Worm (Caenorhabditis elegans) whole organism, young adult: ENCODE results near the gene nhr-272.

Experiments
- B0019.2 ChIP-seq: fragments of 200-800 bp; sonication (Bioruptor generic); conservative IDR thresholded peaks from 2 replicates; pipeline ENCODE4 v1.3.6; 2022; ENCODE audit warnings: missing genetic modification reagents, missing genetic modification characterization, missing compliant biosample characterization
- B0336.3 ChIP-seq: fragments of 200-800 bp; sonication (Bioruptor generic); IDR thresholded peaks from 2 replicates; pipeline ENCODE4 v1.3.6; 2022; ENCODE audit warnings: missing genetic modification characterization, missing compliant biosample characterization
- C17E4.6 ChIP-seq: fragments of 200-800 bp; sonication (Bioruptor generic); IDR thresholded peaks from 2 replicates; pipeline ENCODE4 v1.3.6; 2022; ENCODE audit warnings: missing genetic modification reagents, missing genetic modification characterization, missing compliant biosample characterization
- F10E7.11 ChIP-seq: sonication (generic microtip); optimal IDR thresholded peaks from 2 replicates; lab custom pipeline; 2017; ENCODE audit warnings: mild to moderate bottlenecking, missing genetic modification characterization, moderate library complexity, missing compliant biosample characterization
- F23B12.7 ChIP-seq: sonication (generic microtip); optimal IDR thresholded peaks from 2 replicates; lab custom pipeline; 2017; ENCODE audit warnings: missing genetic modification characterization, mild to moderate bottlenecking, missing compliant biosample characterization, antibody characterized with exemption, moderate library complexity; ENCODE audit not compliant: insufficient read depth
- F33H1.4 ChIP-seq: fragments of 200-800 bp; sonication (Bioruptor generic); IDR thresholded peaks from 2 replicates; pipeline ENCODE4 v1.3.6; 2022; ENCODE audit warnings: missing genetic modification reagents, missing genetic modification characterization, missing compliant biosample characterization
- F39B2.1 ChIP-seq: fragments of 200-800 bp; sonication (Bioruptor generic); IDR thresholded peaks from 2 replicates; pipeline ENCODE4 v1.3.6; 2022; ENCODE audit warnings: missing genetic modification reagents, missing genetic modification characterization, missing compliant biosample characterization
- K11D2.4 ChIP-seq: fragments of 200-800 bp; sonication (Bioruptor generic); IDR thresholded peaks from 2 replicates; pipeline ENCODE4 v1.3.6; 2022; ENCODE audit warnings: missing genetic modification reagents, missing genetic modification characterization, missing compliant biosample characterization
- K12H6.12 ChIP-seq: fragments of 200-800 bp; sonication (Bioruptor generic); optimal IDR thresholded peaks from 2 replicates; lab custom pipeline; 2018; ENCODE audit warnings: mild to moderate bottlenecking, missing genetic modification characterization, missing compliant biosample characterization
- Y53F4B.3 ChIP-seq: fragments of 200-800 bp; sonication (Bioruptor generic); IDR thresholded peaks from 2 replicates; pipeline ENCODE4 v1.3.6; 2022; ENCODE audit warnings: missing genetic modification reagents, missing genetic modification characterization, missing compliant biosample characterization
- Y56A3A.18 ChIP-seq: fragments of 200-800 bp; sonication (Bioruptor generic); IDR thresholded peaks from 2 replicates; pipeline ENCODE4 v1.3.6; 2022; ENCODE audit warnings: missing genetic modification reagents, missing genetic modification characterization, missing compliant biosample characterization
- ama-1 ChIP-seq, 3 experiments: fragments of 150-350 bp in 1 of 3; sonication (generic microtip) in 2 of 3; optimal IDR thresholded peaks; 2 replicates each; lab custom pipeline; 2014 to 2018; ENCODE audit warnings: missing biosample characterization in 2 of 3, missing genetic modification characterization in 2 of 3, missing genetic modification reagents in 2 of 3
- cebp-1 ChIP-seq, 2 experiments: fragments of 200-800 bp in 1 of 2; sonication (Bioruptor generic) in 1 of 2; sonication (generic microtip) in 1 of 2; IDR thresholded peaks in 1 of 2; optimal IDR thresholded peaks in 1 of 2; 2 replicates each; pipeline versions ENCODE4 v1.3.6 to Lab custom; 2017 to 2022; ENCODE audit warnings: missing compliant biosample characterization in 2 of 2, missing genetic modification characterization in 2 of 2, mild to moderate bottlenecking in 1 of 2, missing genetic modification reagents in 1 of 2, moderate library complexity in 1 of 2
- cebp-2 ChIP-seq: fragments of 200-800 bp; sonication (Bioruptor generic); IDR thresholded peaks from 2 replicates; pipeline ENCODE4 v1.3.6; 2022; ENCODE audit warnings: missing genetic modification characterization, missing compliant biosample characterization
- ceh-40 ChIP-seq: fragments of 200-800 bp; sonication (Bioruptor generic); IDR thresholded peaks from 2 replicates; pipeline ENCODE4 v1.3.6; 2022; ENCODE audit warnings: missing genetic modification characterization, missing compliant biosample characterization
- ceh-91 ChIP-seq: fragments of 200-800 bp; sonication (Bioruptor generic); IDR thresholded peaks from 2 replicates; pipeline ENCODE4 v1.3.6; 2022; ENCODE audit warnings: missing genetic modification reagents, missing genetic modification characterization, missing compliant biosample characterization
- ekl-4 ChIP-seq: fragments of 200-800 bp; sonication (Bioruptor generic); IDR thresholded peaks from 2 replicates; pipeline ENCODE4 v1.3.6; 2022; ENCODE audit warnings: missing genetic modification reagents, missing genetic modification characterization, missing compliant biosample characterization
- hlh-12 ChIP-seq: sonication (generic microtip); optimal IDR thresholded peaks from 2 replicates; lab custom pipeline; 2016; ENCODE audit warnings: missing genetic modification characterization, missing compliant biosample characterization
- hlh-26 ChIP-seq: fragments of 200-800 bp; sonication (Bioruptor generic); conservative IDR thresholded peaks from 2 replicates; pipeline ENCODE4 v1.3.6; 2022; ENCODE audit warnings: missing genetic modification reagents, missing genetic modification characterization, missing compliant biosample characterization
- hsf-1 ChIP-seq: fragments of 200-800 bp; sonication (Bioruptor generic); IDR thresholded peaks from 2 replicates; pipeline ENCODE4 v1.3.6; 2022; ENCODE audit warnings: missing genetic modification reagents, missing genetic modification characterization, missing compliant biosample characterization
- lin-40 ChIP-seq: sonication (generic microtip); optimal IDR thresholded peaks from 2 replicates; lab custom pipeline; 2016; ENCODE audit warnings: missing genetic modification characterization, mild to moderate bottlenecking, missing compliant biosample characterization, missing genotype, missing genetic modification reagents
- lin-54 ChIP-seq: fragments of 200-800 bp; sonication (Bioruptor generic); optimal IDR thresholded peaks from 2 replicates; lab custom pipeline; 2018; ENCODE audit warnings: mild to moderate bottlenecking, missing genetic modification characterization, missing compliant biosample characterization
- lsl-1 ChIP-seq: fragments of 200-800 bp; sonication (Bioruptor generic); optimal IDR thresholded peaks from 2 replicates; lab custom pipeline; 2018; ENCODE audit warnings: mild to moderate bottlenecking, missing genetic modification characterization, moderate library complexity, missing compliant biosample characterization
- nfya-1 ChIP-seq: sonication (generic microtip); optimal IDR thresholded peaks from 2 replicates; lab custom pipeline; 2017; ENCODE audit warnings: antibody characterized with exemption, missing compliant biosample characterization, missing genetic modification characterization, borderline replicate concordance; ENCODE audit not compliant: insufficient read depth
- nhr-179 ChIP-seq: sonication (generic microtip); optimal IDR thresholded peaks from 2 replicates; lab custom pipeline; 2016; ENCODE audit warnings: mild to moderate bottlenecking, missing genetic modification characterization, missing compliant biosample characterization
- nhr-80 ChIP-seq: sonication (generic microtip); optimal IDR thresholded peaks from 2 replicates; lab custom pipeline; 2016; ENCODE audit warnings: missing genetic modification characterization, missing compliant biosample characterization
- pbrm-1 ChIP-seq: fragments of 200-800 bp; sonication (Bioruptor generic); IDR thresholded peaks from 2 replicates; pipeline ENCODE4 v1.3.6; 2022; ENCODE audit warnings: missing genetic modification reagents, missing genetic modification characterization, missing compliant biosample characterization
- rpc-1 ChIP-seq, 2 experiments: fragments of 150-350 bp in 1 of 2; sonication (generic microtip) in 1 of 2; optimal IDR thresholded peaks; 2 replicates each; lab custom pipeline; 2014 to 2018; ENCODE audit warnings: missing biosample characterization in 1 of 2, missing genetic modification characterization in 1 of 2, missing genetic modification reagents in 1 of 2, missing genotype in 1 of 2
- sdz-38 ChIP-seq: sonication (generic microtip); optimal IDR thresholded peaks from 2 replicates; lab custom pipeline; 2016; ENCODE audit warnings: missing genotype, missing genetic modification characterization, missing compliant biosample characterization
- snpc-4 ChIP-seq, 5 experiments: fragments of 150-350 bp in 1 of 5; sonication (generic microtip) in 4 of 5; optimal IDR thresholded peaks; 2 replicates each; lab custom pipeline; 2014 to 2018; ENCODE audit warnings: missing genetic modification characterization in 5 of 5, missing biosample characterization in 3 of 5, antibody characterized with exemption in 2 of 5, mild to moderate bottlenecking in 2 of 5, missing compliant biosample characterization in 2 of 5, missing genotype in 2 of 5, moderate library complexity in 2 of 5, missing genetic modification reagents in 1 of 5
- tbp1 ChIP-seq: fragments of 200-800 bp; sonication (Bioruptor generic); optimal IDR thresholded peaks from 2 replicates; lab custom pipeline; 2018; ENCODE audit warnings: mild to moderate bottlenecking, missing genetic modification characterization, missing compliant biosample characterization
- tbx-9 ChIP-seq: sonication (generic microtip); optimal IDR thresholded peaks from 2 replicates; lab custom pipeline; 2016; ENCODE audit warnings: borderline replicate concordance, missing genetic modification characterization, inconsistent platforms, missing compliant biosample characterization
- zfh-2 ChIP-seq: fragments of 200-800 bp; sonication (Bioruptor generic); conservative IDR thresholded peaks from 2 replicates; pipeline ENCODE4 v1.3.6; 2022; ENCODE audit warnings: missing genetic modification reagents, missing genetic modification characterization, missing compliant biosample characterization
- ztf-26 ChIP-seq: sonication (generic microtip); optimal IDR thresholded peaks from 2 replicates; lab custom pipeline; 2017; ENCODE audit warnings: missing genetic modification characterization, missing compliant biosample characterization

The nhr-272 gene

ce11 chrX:12667804-12668511 is 36.7 kb downstream of the nhr-272 start, which contains the start of gene nhr-17:
Gene nhr-17 (minus strand): TSS chrX:12667854.
- peak; percentile 22 for TF ChIP-seq tbp1 (GFP tag; lab: Kevin White, UChicago)
- 0 out of 2 replicates have a peak, but pooled peaks have one; percentile 43 for TF ChIP-seq cebp-2 (GFP tag; lab: Robert Waterston, UW)
- TF ChIP-seq pbrm-1, result no peak
- TF ChIP-seq ceh-40, result no peak
- no peak for TF ChIP-seq B0019.2
- TF ChIP-seq ekl-4, result no peak
- TF ChIP-seq Y56A3A.18 (GFP tag; lab: Robert Waterston, UW), result no peak
- no peak for TF ChIP-seq Y53F4B.3
- TF ChIP-seq F39B2.1 (GFP tag; lab: Robert Waterston, UW), result no peak
- no peak for TF ChIP-seq lin-54 (GFP tag; lab: Kevin White, UChicago)
- no peak for TF ChIP-seq B0336.3
- TF ChIP-seq cebp-1 (GFP tag; IDR thresholded peaks at IDR 0.05; lab: Robert Waterston, UW), result no peak
- TF ChIP-seq cebp-1 (tag; optimal IDR thresholded peaks at IDR 0.05; lab: Kevin White, UChicago), result peak; percentile 56
- no peak for TF ChIP-seq tbx-9 (tag; lab: Kevin White, UChicago)
- no peak for TF ChIP-seq ceh-91 (GFP tag; lab: Robert Waterston, UW)
- no peak for TF ChIP-seq K12H6.12 (tag; lab: Kevin White, UChicago)
- TF ChIP-seq nhr-179 (tag; lab: Kevin White, UChicago), result no peak
- no peak for TF ChIP-seq hlh-26 (GFP tag; lab: Robert Waterston, UW)
- no peak for TF ChIP-seq sdz-38 (tag; lab: Kevin White, UChicago)
- no peak for TF ChIP-seq hlh-12
- peak; percentile 9; the same call in 1 of the 2 replicates for TF ChIP-seq K11D2.4 (GFP tag; lab: Robert Waterston, UW)
- TF ChIP-seq ztf-26, result peak; percentile 34
- peak; percentile 14 for TF ChIP-seq F23B12.7 (tag; lab: Kevin White, UChicago)
- TF ChIP-seq lsl-1 (GFP tag; lab: Kevin White, UChicago), result no peak
- peak; percentile 79 for TF ChIP-seq hsf-1
- TF ChIP-seq snpc-4 (GFP tag; optimal IDR thresholded peaks at IDR 0.05; lab: Kevin White, UChicago), result no peak
- TF ChIP-seq snpc-4 (tag; optimal IDR thresholded peaks at IDR 0.05; lab: Kevin White, UChicago), result no peak
- TF ChIP-seq rpc-1 (optimal IDR thresholded peaks at IDR 0.05; lab: Kevin White, UChicago), result no peak
- TF ChIP-seq rpc-1 (tag; optimal IDR thresholded peaks at IDR 0.05; lab: Kevin White, UChicago), result no peak
- TF ChIP-seq nfya-1 (tag; lab: Kevin White, UChicago), result no peak
- peak; percentile 27 for TF ChIP-seq nhr-80 (tag; lab: Kevin White, UChicago)
- no peak for TF ChIP-seq C17E4.6 (GFP tag; lab: Robert Waterston, UW)
- TF ChIP-seq lin-40 (tag; lab: Kevin White, UChicago), result peak; percentile 49

- TF ChIP-seq zfh-2 (GFP tag; lab: Robert Waterston, UW), result no peak
- no peak for TF ChIP-seq F33H1.4 (GFP tag; lab: Robert Waterston, UW)
- no peak for TF ChIP-seq hlh-12
- TF ChIP-seq F10E7.11 (tag; lab: Kevin White, UChicago), result no peak
- TF ChIP-seq ama-1 (optimal IDR thresholded peaks at IDR 0.05; lab: Kevin White, UChicago), result peak; percentile 71
- TF ChIP-seq ama-1 (GFP tag; optimal IDR thresholded peaks at IDR 0.05; lab: Kevin White, UChicago), result no peak
Observed at ce11 chrX:12665799-12666198, 38.8 kb downstream of the nhr-272 start.
